Worm (Caenorhabditis elegans) whole organism, mixed stage, embryonic: ENCODE data around the gene mct-6.

Experiments
- elt-3 ChIP-seq: fragments of 150-350 bp; optimal IDR thresholded peaks from 2 replicates; lab custom pipeline; 2014; ENCODE audit warnings: missing biosample characterization, missing genetic modification characterization
- lin-13 ChIP-seq: fragments of 150-350 bp; optimal IDR thresholded peaks from 2 replicates; lab custom pipeline; 2014; ENCODE audit warnings: missing biosample characterization, missing genetic modification characterization
- nhr-28 ChIP-seq: fragments of 150-350 bp; optimal IDR thresholded peaks from 2 replicates; lab custom pipeline; 2014; ENCODE audit warnings: missing biosample characterization, missing genetic modification characterization
- nhr-76 ChIP-seq: sonication (generic microtip); optimal IDR thresholded peaks from 2 replicates; lab custom pipeline; 2017; ENCODE audit warnings: missing biosample characterization, missing genetic modification characterization

- TF ChIP-seq nhr-28 (tag; lab: Kevin White, UChicago) (no peak), elt-3 (tag; lab: Kevin White, UChicago) (no peak), lin-13 (tag; lab: Kevin White, UChicago) (no peak), nhr-76 (tag; lab: Kevin White, UChicago) (no peak)
Observed at ce11 chrX:16737478-16737877, 32.8 kb downstream of the mct-6 start.
